Fruit fly (Drosophila melanogaster) whole organism, embryonic: ENCODE measurements around the gene CG13117.

Source experiments
- Aef1 ChIP-seq: fragments of 200-800 bp; sonication (Bioruptor generic); IDR thresholded peaks from 3 replicates; pipeline ENCODE4 v1.3.6; 2022; ENCODE audit warnings: missing biosample characterization, missing genetic modification characterization
- B-H1 ChIP-seq: fragments of 200-800 bp; sonication (Bioruptor generic); IDR thresholded peaks from 3 replicates; pipeline ENCODE4 v1.3.6; 2022; ENCODE audit warnings: missing biosample characterization, missing genetic modification characterization
- Blimp-1 ChIP-seq: fragments of 200-800 bp; sonication (Bioruptor generic); optimal IDR thresholded peaks from 3 replicates; lab custom pipeline; 2018; ENCODE audit warnings: missing biosample characterization, missing genetic modification characterization, mild to moderate bottlenecking, moderate library complexity, missing genetic modification reagents
- CG10147 ChIP-seq: fragments of 200-800 bp; sonication (Bioruptor generic); optimal IDR thresholded peaks from 2 replicates; lab custom pipeline; 2019; ENCODE audit warnings: missing biosample characterization, mild to moderate bottlenecking, missing genetic modification characterization, moderate library complexity
- CG11085 ChIP-seq: fragments of 200-800 bp; sonication (Bioruptor generic); IDR thresholded peaks from 2 replicates; pipeline ENCODE4 v1.3.6; 2022; ENCODE audit warnings: missing biosample characterization, missing genetic modification characterization
- CG15514 ChIP-seq: fragments of 200-800 bp; sonication (Bioruptor generic); optimal IDR thresholded peaks from 3 replicates; lab custom pipeline; 2017; ENCODE audit warnings: missing biosample characterization, missing genetic modification characterization, mild to moderate bottlenecking, moderate library complexity, missing genetic modification reagents
- CG17385 ChIP-seq: fragments of 200-800 bp; sonication (Bioruptor generic); optimal IDR thresholded peaks from 3 replicates; lab custom pipeline; 2018; ENCODE audit warnings: missing biosample characterization, mild to moderate bottlenecking, missing genetic modification characterization
- CG17829 ChIP-seq: fragments of 200-800 bp; optimal IDR thresholded peaks from 2 replicates; lab custom pipeline; 2019; ENCODE audit warnings: missing biosample characterization, mild to moderate bottlenecking, missing genetic modification characterization, moderate library complexity
- CG2712 ChIP-seq: fragments of 200-800 bp; optimal IDR thresholded peaks from 3 replicates; lab custom pipeline; 2019; ENCODE audit warnings: missing biosample characterization, mild to moderate bottlenecking, missing genetic modification characterization, moderate library complexity
- CG32532 ChIP-seq: fragments of 200-800 bp; sonication (Bioruptor generic); IDR thresholded peaks from 2 replicates; pipeline ENCODE4 v1.3.6; 2022; ENCODE audit warnings: missing biosample characterization, missing genetic modification characterization
- CG32772 ChIP-seq: fragments of 200-800 bp; sonication (Bioruptor generic); IDR thresholded peaks from 2 replicates; pipeline ENCODE4 v1.3.6; 2022; ENCODE audit warnings: missing biosample characterization, missing genetic modification characterization
- CG42726 ChIP-seq: fragments of 200-800 bp; sonication (Bioruptor generic); IDR thresholded peaks from 2 replicates; pipeline ENCODE4 v1.3.6; 2022; ENCODE audit warnings: missing biosample characterization, missing genetic modification characterization; ENCODE audit not compliant: partially characterized antibody
- CG5180 ChIP-seq: fragments of 200-800 bp; sonication (Bioruptor generic); optimal IDR thresholded peaks from 3 replicates; lab custom pipeline; 2017; ENCODE audit warnings: missing biosample characterization, missing genetic modification characterization, mild to moderate bottlenecking, moderate library complexity, missing genetic modification reagents
- CG5245 ChIP-seq: fragments of 200-800 bp; sonication (Bioruptor generic); optimal IDR thresholded peaks from 3 replicates; lab custom pipeline; 2016; ENCODE audit warnings: missing biosample characterization, missing genetic modification characterization
- CG6175 ChIP-seq: fragments of 200-800 bp; sonication (Bioruptor generic); IDR thresholded peaks from 3 replicates; pipeline ENCODE4 v1.3.6; 2022; ENCODE audit warnings: missing biosample characterization, missing genetic modification characterization
- CG6854 ChIP-seq: fragments of 200-800 bp; sonication (Bioruptor generic); optimal IDR thresholded peaks from 3 replicates; lab custom pipeline; 2017; ENCODE audit warnings: missing biosample characterization, mild to moderate bottlenecking, missing genetic modification characterization
- CG7745 ChIP-seq: fragments of 200-800 bp; sonication (Bioruptor generic); optimal IDR thresholded peaks from 2 replicates; lab custom pipeline; 2018; ENCODE audit warnings: missing biosample characterization, mild to moderate bottlenecking, missing genetic modification characterization, moderate library complexity
- CG7928 ChIP-seq: fragments of 200-800 bp; sonication (Bioruptor generic); optimal IDR thresholded peaks from 2 replicates; lab custom pipeline; 2017; ENCODE audit warnings: missing biosample characterization, mild to moderate bottlenecking, missing genetic modification characterization
- CG7963 ChIP-seq: fragments of 200-800 bp; sonication (Bioruptor generic); IDR thresholded peaks from 3 replicates; pipeline ENCODE4 v1.3.6; 2022; ENCODE audit warnings: missing biosample characterization, missing genetic modification characterization; ENCODE audit not compliant: partially characterized antibody
- Dip3 ChIP-seq: fragments of 200-800 bp; sonication (Bioruptor generic); optimal IDR thresholded peaks from 3 replicates; lab custom pipeline; 2016; ENCODE audit warnings: missing biosample characterization, missing genetic modification characterization
- Eip74EF ChIP-seq, 2 experiments: fragments of 200-800 bp in 1 of 2; fragments of >200 bp in 1 of 2; sonication (Bioruptor generic) in 1 of 2; optimal IDR thresholded peaks; 2 replicates each; lab custom pipeline; 2017 to 2019; ENCODE audit warnings: missing biosample characterization in 2 of 2, missing genetic modification characterization in 2 of 2, mild to moderate bottlenecking in 1 of 2, moderate library complexity in 1 of 2
- HLHmδ ChIP-seq: fragments of 200-800 bp; sonication (Bioruptor generic); optimal IDR thresholded peaks from 2 replicates; lab custom pipeline; 2018; ENCODE audit warnings: missing biosample characterization, mild to moderate bottlenecking, missing genetic modification characterization, moderate library complexity
- HmgZ ChIP-seq: fragments of 200-800 bp; sonication (Bioruptor generic); optimal IDR thresholded peaks from 2 replicates; lab custom pipeline; 2018; ENCODE audit warnings: missing biosample characterization, mild to moderate bottlenecking, missing genetic modification characterization
- Hmr ChIP-seq: fragments of 200-800 bp; sonication (Bioruptor generic); optimal IDR thresholded peaks from 3 replicates; lab custom pipeline; 2017; ENCODE audit warnings: mild to moderate bottlenecking, missing biosample characterization, missing genetic modification reagents, missing genetic modification characterization
- MESR4 ChIP-seq: fragments of 200-800 bp; sonication (Bioruptor generic); optimal IDR thresholded peaks from 2 replicates; lab custom pipeline; 2018; ENCODE audit warnings: missing biosample characterization, mild to moderate bottlenecking, missing genetic modification characterization, moderate library complexity
- Nf-YC ChIP-seq: fragments of 200-800 bp; optimal IDR thresholded peaks from 3 replicates; lab custom pipeline; 2019; ENCODE audit warnings: missing biosample characterization, mild to moderate bottlenecking, missing genetic modification characterization, moderate library complexity
- Trl ChIP-seq, 3 experiments: fragments of >200 bp in 2 of 3; fragments of 200-800 bp in 1 of 3; sonication (Bioruptor generic) in 1 of 3; optimal IDR thresholded peaks; 2 replicates in 1 of 3; 3 replicates in 2 of 3; lab custom pipeline; 2016 to 2017; ENCODE audit warnings: missing biosample characterization in 1 of 3, missing genetic modification characterization in 1 of 3
- abd-A ChIP-seq: fragments of 200-800 bp; sonication (Bioruptor generic); optimal IDR thresholded peaks from 3 replicates; lab custom pipeline; 2019; ENCODE audit warnings: missing biosample characterization, mild to moderate bottlenecking, missing genetic modification characterization, moderate library complexity
- ap ChIP-seq: fragments of 200-800 bp; sonication (Bioruptor generic); IDR thresholded peaks from 2 replicates; pipeline ENCODE4 v1.3.6; 2022; ENCODE audit warnings: missing biosample characterization, missing genetic modification characterization
- br ChIP-seq: fragments of >200 bp; optimal IDR thresholded peaks from 2 replicates; lab custom pipeline; 2017
- cas ChIP-seq: fragments of 200-800 bp; sonication (Bioruptor generic); IDR thresholded peaks from 2 replicates; pipeline ENCODE4 v1.3.6; 2022; ENCODE audit warnings: missing biosample characterization, missing genetic modification characterization
- chinmo ChIP-seq: fragments of 200-800 bp; sonication (Bioruptor generic); IDR thresholded peaks from 4 replicates; pipeline ENCODE4 v1.3.6; 2022; ENCODE audit warnings: missing biosample characterization, missing genetic modification characterization; ENCODE audit not compliant: partially characterized antibody
- chm ChIP-seq: fragments of 200-800 bp; sonication (Bioruptor generic); IDR thresholded peaks from 2 replicates; pipeline ENCODE4 v1.3.6; 2022; ENCODE audit warnings: missing biosample characterization, missing genetic modification characterization
- ci ChIP-seq: fragments of 200-800 bp; sonication (Bioruptor generic); IDR thresholded peaks from 3 replicates; pipeline ENCODE4 v1.3.6; 2022; ENCODE audit warnings: missing biosample characterization, missing genetic modification characterization
- croc ChIP-seq: fragments of 200-800 bp; sonication (Bioruptor generic); conservative IDR thresholded peaks from 3 replicates; pipeline ENCODE4 v1.3.6; 2022; ENCODE audit warnings: missing biosample characterization, missing genetic modification characterization
- crp ChIP-seq, 2 experiments: fragments of 200-800 bp; sonication (Bioruptor generic); optimal IDR thresholded peaks; 2 replicates in 1 of 2; 3 replicates in 1 of 2; lab custom pipeline; 2017; ENCODE audit warnings: missing biosample characterization in 2 of 2, missing genetic modification characterization in 2 of 2, mild to moderate bottlenecking in 1 of 2, moderate library complexity in 1 of 2
- eve ChIP-seq, 2 experiments: fragments of >200 bp; optimal IDR thresholded peaks; 2 replicates each; lab custom pipeline; 2017; ENCODE audit warnings: missing biosample characterization in 2 of 2, missing genetic modification characterization in 2 of 2
- exex ChIP-seq: fragments of 200-800 bp; sonication (Bioruptor generic); optimal IDR thresholded peaks from 4 replicates; lab custom pipeline; 2018; ENCODE audit warnings: missing biosample characterization, mild to moderate bottlenecking, missing genetic modification characterization, moderate library complexity
- kni ChIP-seq: fragments of 200-800 bp; sonication (Bioruptor generic); optimal IDR thresholded peaks from 3 replicates; lab custom pipeline; 2017; ENCODE audit warnings: mild to moderate bottlenecking, missing biosample characterization, missing genetic modification reagents, missing genetic modification characterization
- lmd ChIP-seq: fragments of 200-800 bp; sonication (Bioruptor generic); IDR thresholded peaks from 2 replicates; pipeline ENCODE4 v1.3.6; 2022; ENCODE audit warnings: missing biosample characterization, missing genetic modification characterization
- nau ChIP-seq: fragments of 200-800 bp; sonication (Bioruptor generic); optimal IDR thresholded peaks from 3 replicates; lab custom pipeline; 2017; ENCODE audit warnings: missing biosample characterization, mild to moderate bottlenecking, missing genetic modification characterization, missing genetic modification reagents
- oc ChIP-seq: fragments of 200-800 bp; sonication (Bioruptor generic); optimal IDR thresholded peaks from 2 replicates; lab custom pipeline; 2018; ENCODE audit warnings: missing biosample characterization, mild to moderate bottlenecking, missing genetic modification characterization, moderate library complexity
- pan ChIP-seq, 4 experiments: fragments of >200 bp in 3 of 4; fragments of 200-800 bp in 1 of 4; sonication (Bioruptor generic) in 1 of 4; optimal IDR thresholded peaks in 3 of 4; IDR thresholded peaks in 1 of 4; 2 replicates each; pipeline versions ENCODE4 v1.3.6 to Lab custom; 2017 to 2022; ENCODE audit warnings: missing biosample characterization in 2 of 4, missing genetic modification characterization in 2 of 4, mixed read lengths in 1 of 4
- pum ChIP-seq: fragments of 200-800 bp; sonication (Bioruptor generic); optimal IDR thresholded peaks from 2 replicates; lab custom pipeline; 2016; ENCODE audit warnings: missing biosample characterization, missing genetic modification characterization
- so ChIP-seq: fragments of 200-800 bp; sonication (Bioruptor generic); IDR thresholded peaks from 3 replicates; pipeline ENCODE4 v1.3.6; 2022; ENCODE audit warnings: missing biosample characterization, missing genetic modification characterization
- stwl ChIP-seq: fragments of 200-800 bp; sonication (Bioruptor generic); optimal IDR thresholded peaks from 3 replicates; lab custom pipeline; 2018; ENCODE audit warnings: missing biosample characterization, mild to moderate bottlenecking, missing genetic modification characterization, moderate library complexity
- vvl ChIP-seq: fragments of 200-800 bp; sonication (Bioruptor generic); IDR thresholded peaks from 2 replicates; pipeline ENCODE4 v1.3.6; 2022; ENCODE audit warnings: missing biosample characterization, missing genetic modification characterization
- z ChIP-seq: fragments of 200-800 bp; sonication (Bioruptor generic); IDR thresholded peaks from 3 replicates; pipeline ENCODE4 v1.3.6; 2022; ENCODE audit warnings: missing biosample characterization, missing genetic modification characterization

The CG13117 gene

DNA sequence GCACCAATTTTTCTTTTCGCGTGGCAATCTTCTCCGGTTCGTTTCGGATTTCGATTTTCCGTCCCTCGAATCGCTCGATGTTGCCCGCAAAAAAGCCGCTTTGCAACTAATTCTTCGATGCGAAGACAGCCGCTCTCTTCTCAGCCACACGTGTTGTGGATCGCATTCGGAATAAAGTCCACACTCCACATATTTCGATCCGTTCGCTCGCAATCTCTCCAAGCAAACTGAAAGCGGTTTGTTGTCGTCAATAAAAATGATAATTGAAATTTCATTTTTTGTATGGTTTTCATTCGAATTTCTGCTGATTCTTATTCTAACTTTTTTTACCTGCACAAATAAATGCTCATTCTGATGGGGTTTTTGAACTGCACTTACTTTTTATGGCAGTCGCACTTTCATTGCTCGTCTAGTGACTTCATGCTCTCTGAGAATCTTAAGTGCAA is 30.6 kb upstream of the CG13117 start, which contains the start of gene CG31710 (continued):
- TF ChIP-seq CG7928 (GFP tag; lab: Kevin White, UChicago) = no peak
- TF ChIP-seq eve (GFP tag; optimal IDR thresholded peaks at IDR 0.05; lab: Kevin White, UChicago) = peak in 1 of 2 experiments; percentile 43
- no peak for TF ChIP-seq z (GFP tag; lab: Robert Waterston, UW)
- no peak for TF ChIP-seq CG6175 (GFP tag; lab: Robert Waterston, UW)
- peak; percentile 56; the same call in 1 of the 2 replicates for TF ChIP-seq vvl
- no peak for TF ChIP-seq Nf-YC (tag; lab: Kevin White, UChicago)
- TF ChIP-seq MESR4 (GFP tag; lab: Kevin White, UChicago) = peak; percentile 11
- TF ChIP-seq CG5245 (GFP tag; lab: Kevin White, UChicago) = no peak
- peak; percentile 16 for TF ChIP-seq CG6854 (GFP tag; lab: Kevin White, UChicago)
- TF ChIP-seq CG10147 (GFP tag; lab: Kevin White, UChicago) = peak; percentile 11
- TF ChIP-seq Trl (optimal IDR thresholded peaks at IDR 0.05; lab: Kevin White, UChicago) = peak; percentile 39 to 59
- peak; percentile 5 for TF ChIP-seq Trl (GFP tag; optimal IDR thresholded peaks at IDR 0.05; lab: Kevin White, UChicago)
- TF ChIP-seq lmd (GFP tag; lab: Robert Waterston, UW) = no peak
- no peak for TF ChIP-seq nau (GFP tag; lab: Kevin White, UChicago)
- TF ChIP-seq Hmr (GFP tag; lab: Kevin White, UChicago) = no peak
- peak; percentile 5 for TF ChIP-seq CG17829
- TF ChIP-seq chinmo = peak; percentile 77; the same call in 1 of the 4 replicates
- peak; percentile 62 for TF ChIP-seq kni (GFP tag; lab: Kevin White, UChicago)
- peak; percentile 60 for TF ChIP-seq abd-A
- no peak for TF ChIP-seq pum (GFP tag; lab: Kevin White, UChicago)
- 0 out of 3 replicates have a peak, but pooled peaks have one; percentile 56 for TF ChIP-seq so
- peak; percentile 78 for TF ChIP-seq HLHmδ (GFP tag; lab: Kevin White, UChicago)
- no peak for TF ChIP-seq Eip74EF (GFP tag; optimal IDR thresholded peaks at IDR 0.05; lab: Kevin White, UChicago)
- peak; percentile 59; the same call in 1 of the 2 replicates for TF ChIP-seq CG42726 (GFP tag; lab: Robert Waterston, UW)
- no peak for TF ChIP-seq B-H1 (GFP tag; lab: Robert Waterston, UW)
- TF ChIP-seq croc (GFP tag; lab: Robert Waterston, UW) = no peak
- peak; percentile 27; the same call in 1 of the 3 replicates for TF ChIP-seq ci (GFP tag; lab: Robert Waterston, UW)
- peak; percentile 16 for TF ChIP-seq CG2712
- no peak for TF ChIP-seq CG11085 (GFP tag; lab: Robert Waterston, UW)
- TF ChIP-seq CG7963 (GFP tag; lab: Robert Waterston, UW) = 0 out of 3 replicates have a peak, but pooled peaks have one; percentile 30
- TF ChIP-seq pan (optimal IDR thresholded peaks at IDR 0.05; lab: Kevin White, UChicago) = no peak
- peak in 1 of 2 experiments; percentile 15 for TF ChIP-seq pan (GFP tag; optimal IDR thresholded peaks at IDR 0.05 in 1 of 2, IDR thresholded peaks at IDR 0.05 in 1 of 2)
- TF ChIP-seq chm (GFP tag; lab: Robert Waterston, UW) = peak; percentile 59; the same call in 1 of the 2 replicates
- peak; percentile 46 for TF ChIP-seq HmgZ (tag; lab: Kevin White, UChicago)
- TF ChIP-seq stwl = peak; percentile 30
- peak; percentile 23 for TF ChIP-seq CG5180 (GFP tag; lab: Kevin White, UChicago)
- TF ChIP-seq exex (tag; lab: Kevin White, UChicago) = peak; percentile 0
- TF ChIP-seq cas = 0 out of 2 replicates have a peak, but pooled peaks have one; percentile 14
- no peak for TF ChIP-seq Aef1 (GFP tag; lab: Robert Waterston, UW)
- TF ChIP-seq CG15514 (GFP tag; lab: Kevin White, UChicago) = peak; percentile 20
- peak; percentile 22 for TF ChIP-seq CG17385
- no peak for TF ChIP-seq CG7745 (tag; lab: Kevin White, UChicago)
- peak; percentile 47 for TF ChIP-seq Blimp-1
- TF ChIP-seq crp (GFP tag; optimal IDR thresholded peaks at IDR 0.05; lab: Kevin White, UChicago) = no peak
- no peak for TF ChIP-seq Dip3
- no peak for TF ChIP-seq ap (GFP tag; lab: Robert Waterston, UW)
- no peak for TF ChIP-seq br
- peak; percentile 30; the same call in 1 of the 2 replicates for TF ChIP-seq CG32532 (GFP tag; lab: Robert Waterston, UW)
- TF ChIP-seq CG32772 = no peak
- peak; percentile 44 for TF ChIP-seq oc
